Fruit fly (Drosophila melanogaster) whole organism, embryonic: Measurements from ENCODE around the gene GramD1B.
A peak's percentile ranks its signal among the peaks of the same experiment; 100 is the strongest.

ENCODE experiments used
- Ada2b ChIP-seq: fragments of 200-800 bp; sonication (Bioruptor generic); IDR thresholded peaks from 2 replicates; pipeline ENCODE4 v1.3.6; 2022; ENCODE audit warnings: missing biosample characterization, missing genetic modification characterization
- Blimp-1 ChIP-seq: fragments of 200-800 bp; sonication (Bioruptor generic); optimal IDR thresholded peaks from 3 replicates; lab custom pipeline; 2018; ENCODE audit warnings: missing biosample characterization, missing genetic modification characterization, mild to moderate bottlenecking, moderate library complexity, missing genetic modification reagents
- CG1024 ChIP-seq: fragments of 200-800 bp; sonication (Bioruptor generic); IDR thresholded peaks from 2 replicates; pipeline ENCODE4 v1.3.6; 2022; ENCODE audit warnings: missing biosample characterization, missing genetic modification characterization
- CG10959 ChIP-seq: fragments of 200-800 bp; sonication (Bioruptor generic); IDR thresholded peaks from 2 replicates; pipeline ENCODE4 v1.3.6; 2022; ENCODE audit warnings: missing biosample characterization, missing genetic modification characterization
- CG12744 ChIP-seq: fragments of 200-800 bp; sonication (Bioruptor generic); optimal IDR thresholded peaks from 2 replicates; lab custom pipeline; 2016; ENCODE audit warnings: missing biosample characterization, missing genetic modification characterization
- CG14667 ChIP-seq: fragments of 200-800 bp; sonication (Bioruptor generic); IDR thresholded peaks from 2 replicates; pipeline ENCODE4 v1.3.6; 2022; ENCODE audit warnings: missing biosample characterization, missing genetic modification characterization
- CG1647 ChIP-seq: fragments of 200-800 bp; sonication (Bioruptor generic); optimal IDR thresholded peaks from 3 replicates; lab custom pipeline; 2016; ENCODE audit warnings: missing biosample characterization, missing genetic modification characterization
- CG17912 ChIP-seq: fragments of 200-800 bp; sonication (Bioruptor generic); optimal IDR thresholded peaks from 2 replicates; lab custom pipeline; 2018; ENCODE audit warnings: missing biosample characterization, mild to moderate bottlenecking, missing genetic modification characterization
- CG1792 ChIP-seq: fragments of 200-800 bp; sonication (Bioruptor generic); optimal IDR thresholded peaks from 2 replicates; lab custom pipeline; 2016; ENCODE audit warnings: missing biosample characterization, missing genetic modification characterization
- CG18476 ChIP-seq: fragments of 200-800 bp; sonication (Bioruptor generic); optimal IDR thresholded peaks from 2 replicates; lab custom pipeline; 2016; ENCODE audit warnings: missing biosample characterization, mild to moderate bottlenecking, missing genetic modification characterization
- CG18619 ChIP-seq: fragments of 200-800 bp; sonication (Bioruptor generic); optimal IDR thresholded peaks from 3 replicates; lab custom pipeline; 2017; ENCODE audit warnings: missing biosample characterization, mild to moderate bottlenecking, missing genetic modification characterization
- CG3838 ChIP-seq: fragments of 200-800 bp; sonication (Bioruptor generic); optimal IDR thresholded peaks from 3 replicates; lab custom pipeline; 2016; ENCODE audit warnings: missing biosample characterization, missing genetic modification characterization
- CG4617 ChIP-seq: fragments of 200-800 bp; sonication (Bioruptor generic); optimal IDR thresholded peaks from 3 replicates; lab custom pipeline; 2016; ENCODE audit warnings: missing biosample characterization, missing genetic modification characterization, borderline replicate concordance
- CG7372 ChIP-seq: fragments of 200-800 bp; sonication (Bioruptor generic); IDR thresholded peaks from 2 replicates; pipeline ENCODE4 v1.3.6; 2022; ENCODE audit warnings: missing biosample characterization, missing genetic modification characterization
- CG7987 ChIP-seq: fragments of 200-800 bp; sonication (Bioruptor generic); optimal IDR thresholded peaks from 2 replicates; lab custom pipeline; 2018; ENCODE audit warnings: missing biosample characterization, mild to moderate bottlenecking, missing genetic modification characterization, moderate library complexity
- CG8944 ChIP-seq: fragments of 200-800 bp; sonication (Bioruptor generic); optimal IDR thresholded peaks from 3 replicates; lab custom pipeline; 2016; ENCODE audit warnings: missing biosample characterization, missing genetic modification characterization
- CTCF ChIP-seq: fragments of 200-800 bp; sonication (Bioruptor generic); optimal IDR thresholded peaks from 2 replicates; lab custom pipeline; 2017; ENCODE audit warnings: missing biosample characterization, mild to moderate bottlenecking, missing genetic modification characterization, moderate library complexity
- Chrac-16 ChIP-seq: fragments of 200-800 bp; sonication (Bioruptor generic); optimal IDR thresholded peaks from 3 replicates; lab custom pipeline; 2016; ENCODE audit warnings: missing biosample characterization, missing genetic modification characterization
- CrebB ChIP-seq: fragments of 200-800 bp; sonication (Bioruptor generic); optimal IDR thresholded peaks from 3 replicates; lab custom pipeline; 2018; ENCODE audit warnings: missing biosample characterization, mild to moderate bottlenecking, missing genetic modification characterization
- HLH3B ChIP-seq: fragments of 200-800 bp; sonication (Bioruptor generic); IDR thresholded peaks from 2 replicates; pipeline ENCODE4 v1.3.6; 2022; ENCODE audit warnings: missing biosample characterization, missing genetic modification characterization
- HLH4C ChIP-seq: fragments of 200-800 bp; sonication (Bioruptor generic); IDR thresholded peaks from 3 replicates; pipeline ENCODE4 v1.3.6; 2022; ENCODE audit warnings: missing biosample characterization, missing genetic modification characterization; ENCODE audit not compliant: partially characterized antibody
- Hmx ChIP-seq: fragments of 200-800 bp; sonication (Bioruptor generic); optimal IDR thresholded peaks from 2 replicates; lab custom pipeline; 2016; ENCODE audit warnings: missing biosample characterization, missing genetic modification characterization
- Jarid2 ChIP-seq: fragments of 200-800 bp; sonication (Bioruptor generic); optimal IDR thresholded peaks from 3 replicates; lab custom pipeline; 2017; ENCODE audit warnings: mild to moderate bottlenecking, missing biosample characterization, missing genetic modification reagents, missing genetic modification characterization
- Lim3 ChIP-seq: fragments of 200-800 bp; sonication (Bioruptor generic); IDR thresholded peaks from 2 replicates; pipeline ENCODE4 v1.3.6; 2022; ENCODE audit warnings: missing biosample characterization, missing genetic modification characterization
- Med ChIP-seq: fragments of 200-800 bp; sonication (Bioruptor generic); peaks from one replicate; lab custom pipeline; 2016; ENCODE audit warnings: missing biosample characterization, missing genetic modification characterization, mild to moderate bottlenecking, inconsistent platforms, moderate library complexity
- NfI ChIP-seq: fragments of 200-800 bp; sonication (Bioruptor generic); optimal IDR thresholded peaks from 3 replicates; lab custom pipeline; 2018; ENCODE audit warnings: missing biosample characterization, mild to moderate bottlenecking, missing genetic modification characterization, moderate library complexity
- Pdp1 ChIP-seq, 2 experiments: fragments of 200-800 bp; sonication (Bioruptor generic); optimal IDR thresholded peaks; 3 replicates each; lab custom pipeline; 2016; ENCODE audit warnings: missing biosample characterization in 2 of 2, missing genetic modification characterization in 2 of 2, mild to moderate bottlenecking in 1 of 2, moderate library complexity in 1 of 2
- TFAM ChIP-seq: fragments of 200-800 bp; sonication (Bioruptor generic); optimal IDR thresholded peaks from 2 replicates; lab custom pipeline; 2017; ENCODE audit warnings: missing biosample characterization, missing genetic modification characterization, inconsistent platforms
- bcd ChIP-seq: fragments of 200-800 bp; sonication (Bioruptor generic); optimal IDR thresholded peaks from 2 replicates; lab custom pipeline; 2017; ENCODE audit warnings: missing biosample characterization, mild to moderate bottlenecking, missing genetic modification characterization
- bsh ChIP-seq, 2 experiments: fragments of 200-800 bp; sonication (Bioruptor generic); optimal IDR thresholded peaks; 2 replicates each; lab custom pipeline; 2017 to 2018; ENCODE audit warnings: mild to moderate bottlenecking in 2 of 2, missing biosample characterization in 2 of 2, missing genetic modification characterization in 2 of 2, moderate library complexity in 1 of 2
- dysf ChIP-seq: fragments of 200-800 bp; sonication (Bioruptor generic); IDR thresholded peaks from 3 replicates; pipeline ENCODE4 v1.3.6; 2022; ENCODE audit warnings: missing biosample characterization, missing genetic modification characterization
- esg ChIP-seq: fragments of 200-800 bp; sonication (Bioruptor generic); conservative IDR thresholded peaks from 2 replicates; pipeline ENCODE4 v1.3.6; 2022; ENCODE audit warnings: missing biosample characterization, missing genetic modification characterization
- eve ChIP-seq, 2 experiments: fragments of >200 bp; optimal IDR thresholded peaks; 2 replicates each; lab custom pipeline; 2017; ENCODE audit warnings: missing biosample characterization in 2 of 2, missing genetic modification characterization in 2 of 2
- eyg ChIP-seq: fragments of 200-800 bp; sonication (Bioruptor generic); optimal IDR thresholded peaks from 3 replicates; lab custom pipeline; 2016; ENCODE audit warnings: missing biosample characterization, missing genetic modification characterization
- fd96Cb ChIP-seq: fragments of 200-800 bp; sonication (Bioruptor generic); optimal IDR thresholded peaks from 2 replicates; lab custom pipeline; 2018; ENCODE audit warnings: missing biosample characterization, mild to moderate bottlenecking, missing genetic modification characterization, moderate library complexity
- gce ChIP-seq: fragments of 200-800 bp; sonication (Bioruptor generic); IDR thresholded peaks from 3 replicates; pipeline ENCODE4 v1.3.6; 2022; ENCODE audit warnings: missing biosample characterization, missing genetic modification characterization
- gsb-n ChIP-seq: fragments of 200-800 bp; sonication (Bioruptor generic); optimal IDR thresholded peaks from 3 replicates; lab custom pipeline; 2018; ENCODE audit warnings: missing biosample characterization, mild to moderate bottlenecking, missing genetic modification characterization
- hbn ChIP-seq: fragments of 200-800 bp; sonication (Bioruptor generic); IDR thresholded peaks from 2 replicates; pipeline ENCODE4 v1.3.6; 2022; ENCODE audit warnings: missing biosample characterization, missing genetic modification characterization; ENCODE audit not compliant: partially characterized antibody
- jumu ChIP-seq: fragments of 200-800 bp; sonication (Bioruptor generic); optimal IDR thresholded peaks from 3 replicates; lab custom pipeline; 2016; ENCODE audit warnings: missing biosample characterization, missing genetic modification characterization
- kah ChIP-seq: fragments of 200-800 bp; sonication (Bioruptor generic); optimal IDR thresholded peaks from 2 replicates; lab custom pipeline; 2018; ENCODE audit warnings: missing biosample characterization, mild to moderate bottlenecking, missing genetic modification characterization
- kay ChIP-seq: fragments of 200-800 bp; sonication (Bioruptor generic); optimal IDR thresholded peaks from 2 replicates; lab custom pipeline; 2016; ENCODE audit warnings: missing biosample characterization, missing genetic modification characterization
- pan ChIP-seq, 4 experiments: fragments of >200 bp in 3 of 4; fragments of 200-800 bp in 1 of 4; sonication (Bioruptor generic) in 1 of 4; optimal IDR thresholded peaks in 3 of 4; IDR thresholded peaks in 1 of 4; 2 replicates each; pipeline versions ENCODE4 v1.3.6 to Lab custom; 2017 to 2022; ENCODE audit warnings: missing biosample characterization in 2 of 4, missing genetic modification characterization in 2 of 4, mixed read lengths in 1 of 4
- phol ChIP-seq: fragments of 200-800 bp; sonication (Bioruptor generic); optimal IDR thresholded peaks from 3 replicates; lab custom pipeline; 2018; ENCODE audit warnings: missing biosample characterization, mild to moderate bottlenecking, missing genetic modification characterization, moderate library complexity
- sc ChIP-seq, 3 experiments: fragments of >200 bp in 2 of 3; fragments of 200-800 bp in 1 of 3; sonication (Bioruptor generic) in 1 of 3; optimal IDR thresholded peaks; 2 replicates in 2 of 3; 3 replicates in 1 of 3; lab custom pipeline; 2017; ENCODE audit warnings: mild to moderate bottlenecking in 1 of 3, missing biosample characterization in 1 of 3, missing genetic modification characterization in 1 of 3, missing genetic modification reagents in 1 of 3
- sr ChIP-seq: fragments of 200-800 bp; sonication (Bioruptor generic); IDR thresholded peaks from 3 replicates; pipeline ENCODE4 v1.3.6; 2022; ENCODE audit warnings: missing biosample characterization, missing genetic modification characterization
- tin ChIP-seq: fragments of 200-800 bp; sonication (Bioruptor generic); optimal IDR thresholded peaks from 3 replicates; lab custom pipeline; 2016; ENCODE audit warnings: missing biosample characterization, missing genetic modification characterization
- tll ChIP-seq, 2 experiments: fragments of 200-800 bp in 1 of 2; fragments of >200 bp in 1 of 2; sonication (Bioruptor generic) in 1 of 2; optimal IDR thresholded peaks; 2 replicates each; lab custom pipeline; 2017 to 2019; ENCODE audit warnings: missing biosample characterization in 2 of 2, missing genetic modification characterization in 2 of 2, mild to moderate bottlenecking in 1 of 2, moderate library complexity in 1 of 2
- vnd ChIP-seq: fragments of 200-800 bp; sonication (Bioruptor generic); IDR thresholded peaks from 3 replicates; pipeline ENCODE4 v1.3.6; 2022; ENCODE audit warnings: missing biosample characterization, missing genetic modification characterization; ENCODE audit not compliant: partially characterized antibody

GramD1B gene

DNA sequence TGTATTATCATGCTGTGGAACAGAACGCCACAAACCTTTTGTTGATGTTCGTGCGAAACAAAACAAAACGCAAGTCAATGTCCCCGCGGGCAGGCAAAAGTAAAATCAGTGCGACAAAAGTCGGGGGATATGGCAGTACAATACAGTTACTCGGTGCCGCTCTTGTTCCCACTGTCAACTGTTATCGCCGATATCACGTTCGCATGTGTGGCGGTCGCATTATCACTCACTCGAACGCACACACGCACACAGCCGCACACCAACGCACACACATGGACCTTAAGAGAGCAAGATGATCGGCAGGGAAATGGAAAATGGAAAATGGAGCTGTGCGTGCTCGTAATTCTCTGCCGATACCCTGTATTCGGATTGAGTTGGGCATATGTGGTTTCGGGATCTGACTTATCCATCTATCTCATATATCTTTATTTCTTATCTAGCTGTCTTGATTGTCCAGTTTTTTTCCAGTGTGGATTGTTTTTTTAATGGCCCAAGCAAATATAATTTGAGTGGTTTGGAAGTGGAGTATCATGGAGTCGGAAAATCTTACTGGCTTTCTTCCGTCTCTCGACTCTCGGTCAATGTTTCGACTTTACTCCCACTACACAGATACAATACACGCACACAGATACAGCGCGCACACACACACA is 34.5 kb downstream of the GramD1B start (continued):
- TF ChIP-seq CG8944 (GFP tag; lab: Kevin White, UChicago) (peak; percentile 93), Hmx (GFP tag; lab: Kevin White, UChicago) (no peak), tll (GFP tag; optimal IDR thresholded peaks at IDR 0.05; lab: Kevin White, UChicago) (no peak), CG18619 (GFP tag; lab: Kevin White, UChicago) (peak; percentile 22), HLH4C (GFP tag; lab: Robert Waterston, UW) (no peak), esg (GFP tag; lab: Robert Waterston, UW) (peak; percentile 30; the same call in 1 of the 2 replicates), CTCF (no peak), CG14667 (peak; percentile 72), CG1024 (GFP tag; lab: Robert Waterston, UW) (peak; percentile 73), kay (GFP tag; lab: Kevin White, UChicago) (peak; percentile 68), CG7987 (GFP tag; lab: Kevin White, UChicago) (peak; percentile 24), Pdp1 (GFP tag; optimal IDR thresholded peaks at IDR 0.05; lab: Kevin White, UChicago) (peak; percentile 3 to 78), bsh (GFP tag; optimal IDR thresholded peaks at IDR 0.05; lab: Kevin White, UChicago) (peak; percentile 68 to 96), phol (peak; percentile 89), sc (optimal IDR thresholded peaks at IDR 0.05; lab: Kevin White, UChicago) (no peak), sc (GFP tag; optimal IDR thresholded peaks at IDR 0.05; lab: Kevin White, UChicago) (peak; percentile 90), CG18476 (peak; percentile 58), CG12744 (peak; percentile 47), CG3838 (GFP tag; lab: Kevin White, UChicago) (peak; percentile 45), kah (GFP tag; lab: Kevin White, UChicago) (peak; percentile 16), CG4617 (GFP tag; lab: Kevin White, UChicago) (peak; percentile 48), CG10959 (GFP tag; lab: Robert Waterston, UW) (peak; percentile 76), NfI (GFP tag; lab: Kevin White, UChicago) (peak; percentile 43), TFAM (GFP tag; lab: Kevin White, UChicago) (peak; percentile 28), bcd (peak; percentile 68), CG17912 (GFP tag; lab: Kevin White, UChicago) (no peak), gsb-n (tag; lab: Kevin White, UChicago) (peak; percentile 82), pan (optimal IDR thresholded peaks at IDR 0.05; lab: Kevin White, UChicago) (no peak), pan (GFP tag; optimal IDR thresholded peaks at IDR 0.05 in 1 of 2, IDR thresholded peaks at IDR 0.05 in 1 of 2) (peak in 1 of 2 experiments; percentile 71), HLH3B (GFP tag; lab: Robert Waterston, UW) (peak; percentile 80), eyg (GFP tag; lab: Kevin White, UChicago) (peak; percentile 18), gce (GFP tag; lab: Robert Waterston, UW) (peak; percentile 68; the same call in 1 of the 3 replicates), dysf (GFP tag; lab: Robert Waterston, UW) (peak; percentile 72), vnd (GFP tag; lab: Robert Waterston, UW) (no peak), Chrac-16 (GFP tag; lab: Kevin White, UChicago) (peak; percentile 86), CG7372 (GFP tag; lab: Robert Waterston, UW) (0 out of 2 replicates have a peak, but pooled peaks have one; percentile 14), hbn (GFP tag; lab: Robert Waterston, UW) (no peak), Blimp-1 (GFP tag; lab: Kevin White, UChicago) (peak; percentile 90), Jarid2 (GFP tag; lab: Kevin White, UChicago) (peak; percentile 8), eve (GFP tag; optimal IDR thresholded peaks at IDR 0.05; lab: Kevin White, UChicago) (peak in 1 of 2 experiments; percentile 90), CG1647 (peak; percentile 76), Ada2b (peak; percentile 65), sr (GFP tag; lab: Robert Waterston, UW) (no peak), CG1792 (peak; percentile 63), Med (GFP tag; lab: Kevin White, UChicago) (peak; percentile 95), Lim3 (GFP tag; lab: Robert Waterston, UW) (no peak), tin (peak; percentile 85), fd96Cb (tag; lab: Kevin White, UChicago) (peak; percentile 94), jumu (peak; percentile 88), CrebB (tag; lab: Kevin White, UChicago) (no peak)
